Worm (Caenorhabditis elegans) whole organism, late embryonic: Measurements from ENCODE around the gene cutl-2.

Experiments
- C08G9.2 ChIP-seq: sonication (generic microtip); optimal IDR thresholded peaks from 2 replicates; lab custom pipeline; 2016; ENCODE audit warnings: mild to moderate bottlenecking, missing genetic modification characterization, moderate library complexity, missing compliant biosample characterization
- F13H6.1 ChIP-seq: sonication (generic microtip); optimal IDR thresholded peaks from 2 replicates; lab custom pipeline; 2016; ENCODE audit warnings: missing genetic modification characterization, missing compliant biosample characterization
- elt-2 ChIP-seq: sonication (generic microtip); optimal IDR thresholded peaks from 2 replicates; lab custom pipeline; 2016; ENCODE audit warnings: missing genetic modification reagents, missing genetic modification characterization, missing compliant biosample characterization
- lim-6 ChIP-seq: sonication (generic microtip); optimal IDR thresholded peaks from 2 replicates; lab custom pipeline; 2016; ENCODE audit warnings: missing genetic modification characterization, missing compliant biosample characterization
- madf-2 ChIP-seq: sonication (generic microtip); optimal IDR thresholded peaks from 2 replicates; lab custom pipeline; 2017; ENCODE audit warnings: missing genetic modification characterization, missing compliant biosample characterization
- sdc-2 ChIP-seq: sonication (generic microtip); optimal IDR thresholded peaks from 2 replicates; lab custom pipeline; 2016; ENCODE audit warnings: missing genotype, missing genetic modification characterization, missing compliant biosample characterization
- syd-9 ChIP-seq: sonication (generic microtip); optimal IDR thresholded peaks from 2 replicates; lab custom pipeline; 2016; ENCODE audit warnings: mild to moderate bottlenecking, missing genetic modification characterization, moderate library complexity, missing compliant biosample characterization
- ttx-3 ChIP-seq: sonication (generic microtip); optimal IDR thresholded peaks from 2 replicates; lab custom pipeline; 2016; ENCODE audit warnings: missing genetic modification reagents, missing genetic modification characterization, missing compliant biosample characterization
- unc-55 ChIP-seq: sonication (generic microtip); optimal IDR thresholded peaks from 2 replicates; lab custom pipeline; 2017; ENCODE audit warnings: missing biosample characterization, missing genetic modification reagents, missing genetic modification characterization

- no peak for TF ChIP-seq madf-2 (tag; lab: Kevin White, UChicago)
- no peak for TF ChIP-seq F13H6.1 (tag; lab: Kevin White, UChicago)
- TF ChIP-seq ttx-3 (tag; lab: Kevin White, UChicago): no peak
- no peak for TF ChIP-seq unc-55 (GFP tag; lab: Kevin White, UChicago)
- no peak for TF ChIP-seq sdc-2 (tag; lab: Kevin White, UChicago)
- TF ChIP-seq elt-2 (tag; lab: Kevin White, UChicago): no peak
- TF ChIP-seq lim-6 (tag; lab: Kevin White, UChicago): no peak
- TF ChIP-seq C08G9.2 (tag; lab: Kevin White, UChicago): no peak
- no peak for TF ChIP-seq syd-9
Observed at ce11 chrII:9773892-9774581, 49.6 kb upstream of the cutl-2 start, which contains the start of gene ZK1321.4.
